Worm (Caenorhabditis elegans): Measurements from ENCODE around the gene bath-39.

Gene bath-39

ce11 chrV:13459323-13459722 lies at the start of gene bath-39:
TSS of gene bath-39 (plus strand) at chrV:13459459.
- peak; percentile 0 for TF ChIP-seq T20F7.1 (GFP tag; optimal IDR thresholded peaks at IDR 0.05)
- TF ChIP-seq dmd-6 (GFP tag; IDR thresholded peaks at IDR 0.05) = no peak
- TF ChIP-seq mxl-3 (GFP tag; optimal IDR thresholded peaks at IDR 0.05) = no peak
- TF ChIP-seq cey-2 (tag; optimal IDR thresholded peaks at IDR 0.05; ENCODE audit: borderline replicate concordance, insufficient read depth) = no peak
- TF ChIP-seq dve-1 (tag; optimal IDR thresholded peaks at IDR 0.05; ENCODE audit: insufficient read depth) = peak; percentile 8
- no peak for TF ChIP-seq daf-19 (GFP tag; conservative IDR thresholded peaks at IDR 0.05)
- no peak for TF ChIP-seq zip-11 (GFP tag; IDR thresholded peaks at IDR 0.05)
- peak; percentile 53 for TF ChIP-seq mes-2 (tag; optimal IDR thresholded peaks at IDR 0.05; ENCODE audit: poor library complexity, severe bottlenecking)
- TF ChIP-seq nhr-6 (tag; optimal IDR thresholded peaks at IDR 0.05) = peak; percentile 19
- no peak for TF ChIP-seq nhr-11 (tag; optimal IDR thresholded peaks at IDR 0.05)
- peak; percentile 3 for TF ChIP-seq rbr-2 (tag; optimal IDR thresholded peaks at IDR 0.05)
- no peak for TF ChIP-seq nhr-111 (GFP tag; optimal IDR thresholded peaks at IDR 0.05)
- peak; percentile 11 for TF ChIP-seq dpl-1 (GFP tag; optimal IDR thresholded peaks at IDR 0.05)
- peak; percentile 8 for TF ChIP-seq hlh-30 (tag; optimal IDR thresholded peaks at IDR 0.05; ENCODE audit: insufficient read depth)

- TF ChIP-seq mxl-3 (GFP tag; optimal IDR thresholded peaks at IDR 0.05) = peak; percentile 74
- TF ChIP-seq hlh-11 (tag; optimal IDR thresholded peaks at IDR 0.05) = peak; percentile 19
- TF ChIP-seq ceh-82 (tag; optimal IDR thresholded peaks at IDR 0.05) = no peak
- TF ChIP-seq nhr-48 (tag; optimal IDR thresholded peaks at IDR 0.05) = peak; percentile 40
- TF ChIP-seq saeg-2 (GFP tag; IDR thresholded peaks at IDR 0.05) = no peak
Measured at ce11 chrV:13410688-13411087, 48.6 kb upstream of the bath-39 start, which contains the start of gene F53F1.4. TSS of gene F53F1.4 (plus strand) at chrV:13411077.

ce11 chrV:13411225-13411991 lies 47.9 kb upstream of the bath-39 start:
- TF ChIP-seq gei-8 (GFP tag; optimal IDR thresholded peaks at IDR 0.05) (no peak), hlh-30 (tag; optimal IDR thresholded peaks at IDR 0.05; ENCODE audit: insufficient read depth) (no peak), F37D6.2 (tag; optimal IDR thresholded peaks at IDR 0.05) (no peak), aha-1 (tag) (no peak), R02D3.7 (tag; optimal IDR thresholded peaks at IDR 0.05) (no peak), nhr-76 (tag; optimal IDR thresholded peaks at IDR 0.05) (no peak), aly-2 (tag; optimal IDR thresholded peaks at IDR 0.05) (no peak), arid-1 (GFP tag; conservative IDR thresholded peaks at IDR 0.05) (no peak), nhr-28 (tag; optimal IDR thresholded peaks at IDR 0.05) (no peak), daf-8 (GFP tag; IDR thresholded peaks at IDR 0.05) (no peak), cey-2 (tag; optimal IDR thresholded peaks at IDR 0.05; ENCODE audit: borderline replicate concordance, insufficient read depth) (no peak), nhr-102 (tag; optimal IDR thresholded peaks at IDR 0.05) (no peak), hlh-11 (tag; optimal IDR thresholded peaks at IDR 0.05) (no peak), mdt-29 (GFP tag; IDR thresholded peaks at IDR 0.05) (no peak), D1046.2 (GFP tag; IDR thresholded peaks at IDR 0.05) (no peak), zip-11 (GFP tag; IDR thresholded peaks at IDR 0.05) (no peak), zfp-2 (tag; optimal IDR thresholded peaks at IDR 0.05) (no peak), F10B5.3 (tag; optimal IDR thresholded peaks at IDR 0.05) (no peak), nhr-48 (tag; optimal IDR thresholded peaks at IDR 0.05) (no peak), madf-5 (GFP tag; IDR thresholded peaks at IDR 0.05) (no peak), attf-4 (tag; optimal IDR thresholded peaks at IDR 0.05) (no peak), F49E8.2 (tag; optimal IDR thresholded peaks at IDR 0.05; ENCODE audit: borderline replicate concordance) (no peak), madf-9 (GFP tag; conservative IDR thresholded peaks at IDR 0.05) (no peak), ceh-82 (tag; optimal IDR thresholded peaks at IDR 0.05) (no peak), lim-7 (GFP tag; IDR thresholded peaks at IDR 0.05) (no peak), daf-16 (GFP tag; optimal IDR thresholded peaks at IDR 0.05) (no peak), daf-16 (tag; optimal IDR thresholded peaks at IDR 0.05) (no peak), T20F7.1 (GFP tag; optimal IDR thresholded peaks at IDR 0.05) (no peak), hmg-1.1 (GFP tag; IDR thresholded peaks at IDR 0.05) (no peak), zag-1 (tag; optimal IDR thresholded peaks at IDR 0.05) (no peak), nhr-41 (GFP tag; IDR thresholded peaks at IDR 0.05) (no peak), egl-27 (tag; optimal IDR thresholded peaks at IDR 0.05) (no peak), T26A8.4 (GFP tag; IDR thresholded peaks at IDR 0.05) (peak; percentile 47; the same call in 1 of the 2 replicates), pha-4 (GFP tag; IDR thresholded peaks at IDR 0.05) (no peak), pha-4 (tag; optimal IDR thresholded peaks at IDR 0.05) (no peak)
